Fruit fly (Drosophila melanogaster) whole organism: ENCODE measurements around the gene bard.

ENCODE experiments used
- Dll ChIP-seq: fragments of >200 bp; optimal IDR thresholded peaks from 2 replicates; lab custom pipeline; 2017
- psq ChIP-seq: fragments of >200 bp; optimal IDR thresholded peaks from 2 replicates; lab custom pipeline; 2017
- usp ChIP-seq: fragments of >200 bp; optimal IDR thresholded peaks from 2 replicates; lab custom pipeline; 2017; ENCODE audit warnings: missing biosample characterization, missing genetic modification characterization, mixed read lengths

- TF ChIP-seq usp (GFP tag; lab: Kevin White, UChicago) = no peak
- no peak for TF ChIP-seq psq
- no peak for TF ChIP-seq Dll (lab: Kevin White, UChicago)
Observed at dm6 chr3R:18072982-18073381, 7.9 kb upstream of the bard start.
